Worm (Caenorhabditis elegans): ENCODE measurements around the gene C47D12.2.

DNA sequence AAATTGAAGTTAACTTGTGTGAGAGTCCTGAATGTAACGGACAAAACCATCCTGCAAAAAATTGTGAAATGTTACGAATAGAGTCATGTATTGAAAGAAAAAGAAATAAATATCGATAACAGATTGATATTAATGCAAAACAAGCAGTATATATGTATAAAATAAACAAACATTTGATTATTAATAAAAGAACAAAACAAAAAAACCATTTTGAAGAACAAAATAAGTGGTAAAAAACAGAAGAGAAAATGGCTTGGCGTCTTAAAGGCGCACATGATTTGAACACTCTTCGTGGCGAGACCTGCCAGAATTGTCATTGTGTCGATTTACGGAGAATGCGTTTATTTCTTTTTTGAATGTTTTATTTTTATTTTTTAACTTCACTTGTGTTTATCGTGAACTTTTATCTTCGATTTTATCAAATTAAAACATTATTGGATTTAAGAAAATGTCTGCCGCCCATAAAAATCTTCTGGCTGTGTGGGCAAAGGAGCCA lies 23.4 kb upstream of the C47D12.2 start, which contains the start of the genes rad-23 and rpn-12:
- TF ChIP-seq zip-4 (GFP tag; optimal IDR thresholded peaks at IDR 0.05), result no peak
- peak; percentile 15 for TF ChIP-seq fos-1 (tag; optimal IDR thresholded peaks at IDR 0.05)
- TF ChIP-seq ces-1 (GFP tag; optimal IDR thresholded peaks at IDR 0.05), result no peak
- TF ChIP-seq sptf-1 (tag; optimal IDR thresholded peaks at IDR 0.05), result no peak
- no peak for TF ChIP-seq ztf-11 (tag; optimal IDR thresholded peaks at IDR 0.05)
- TF ChIP-seq jun-1 (tag; optimal IDR thresholded peaks at IDR 0.05), result no peak
- no peak for TF ChIP-seq egl-27 (tag; optimal IDR thresholded peaks at IDR 0.05)
- no peak for TF ChIP-seq hlh-17 (GFP tag; optimal IDR thresholded peaks at IDR 0.05; ENCODE audit: borderline replicate concordance)
- TF ChIP-seq nhr-28 (tag; optimal IDR thresholded peaks at IDR 0.05), result no peak
- no peak for TF ChIP-seq snpc-4 (tag; optimal IDR thresholded peaks at IDR 0.05)
- peak; percentile 60 for TF ChIP-seq unc-130 (tag; optimal IDR thresholded peaks at IDR 0.05)
- no peak for TF ChIP-seq sox-4 (tag; optimal IDR thresholded peaks at IDR 0.05)
- TF ChIP-seq pqm-1 (tag; optimal IDR thresholded peaks at IDR 0.05), result no peak
- no peak for TF ChIP-seq unc-62 (GFP tag; optimal IDR thresholded peaks at IDR 0.05)
